Worm (Caenorhabditis elegans): ENCODE measurements around the gene dsb-3.
A peak's percentile ranks its signal among the peaks of the same experiment; 100 is the strongest.

The dsb-3 gene

ce11 chrIV:7757245-7757644 lies 2.2 kb downstream of the dsb-3 start, which contains the start of gene C46A5.4:
Gene C46A5.4 (minus strand): TSS chrIV:7757345.
- TF ChIP-seq fkh-10 (GFP tag; optimal IDR thresholded peaks at IDR 0.05) (no peak), unc-62 (GFP tag; optimal IDR thresholded peaks at IDR 0.05) (no peak), nhr-71 (tag; optimal IDR thresholded peaks at IDR 0.05) (no peak), ztf-4 (tag; optimal IDR thresholded peaks at IDR 0.05) (no peak), nhr-84 (tag; optimal IDR thresholded peaks at IDR 0.05) (no peak)

DNA sequence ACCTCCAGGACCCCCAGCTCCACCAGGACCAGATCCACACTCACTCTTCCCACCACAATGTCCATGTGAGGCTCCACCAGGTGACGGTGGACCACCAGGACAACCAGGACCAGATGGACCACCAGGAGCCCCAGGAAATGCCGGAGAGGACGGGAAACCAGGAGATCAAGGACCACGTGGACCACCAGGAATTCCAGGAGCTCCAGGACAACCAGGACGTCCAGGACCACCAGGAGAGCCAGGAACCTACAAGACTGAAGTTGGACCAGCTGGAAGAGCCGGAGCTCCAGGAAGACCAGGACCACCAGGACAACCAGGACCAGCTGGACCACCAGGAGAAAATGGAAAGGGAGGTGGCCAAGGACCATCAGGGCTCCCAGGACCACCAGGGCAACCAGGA lies 5.3 kb downstream of the dsb-3 start:
- no peak for TF ChIP-seq mef-2 (tag; optimal IDR thresholded peaks at IDR 0.05)

ce11 chrIV:7753108-7753507 lies 6.3 kb downstream of the dsb-3 start, which contains the start of gene col-14:
Gene col-14 (plus strand): TSS chrIV:7753408.
- no peak for TF ChIP-seq ceh-63 (GFP tag; optimal IDR thresholded peaks at IDR 0.05)
- no peak for TF ChIP-seq efl-1 (optimal IDR thresholded peaks at IDR 0.05)
- peak in 1 of 2 experiments; percentile 14 for TF ChIP-seq efl-1 (GFP tag; optimal IDR thresholded peaks at IDR 0.05 in 1 of 2)

- TF ChIP-seq elt-2 (tag; optimal IDR thresholded peaks at IDR 0.05) (peak; percentile 49), dpl-1 (GFP tag; optimal IDR thresholded peaks at IDR 0.05) (no peak), ceh-88 (GFP tag; IDR thresholded peaks at IDR 0.05) (no peak), pqm-1 (tag; optimal IDR thresholded peaks at IDR 0.05) (no peak), irx-1 (tag; optimal IDR thresholded peaks at IDR 0.05) (no peak)
Measured at ce11 chrIV:7747838-7748237, 11.6 kb downstream of the dsb-3 start, which contains the start of gene klo-1. Gene klo-1 (minus strand): TSS chrIV:7748225.

ce11 chrIV:7743539-7743938 lies 15.9 kb downstream of the dsb-3 start, which contains the start of gene npr-35:
Gene npr-35 (plus strand): TSS chrIV:7743839.
- TF ChIP-seq sptf-1 (tag; optimal IDR thresholded peaks at IDR 0.05), result no peak
- no peak for TF ChIP-seq mep-1 (tag; optimal IDR thresholded peaks at IDR 0.05)
- no peak for TF ChIP-seq lir-3 (tag; optimal IDR thresholded peaks at IDR 0.05; ENCODE audit: poor library complexity)
- no peak for TF ChIP-seq ceh-82 (tag; optimal IDR thresholded peaks at IDR 0.05)
- TF ChIP-seq nhr-84 (tag; optimal IDR thresholded peaks at IDR 0.05), result no peak
- no peak for TF ChIP-seq swsn-7 (tag; optimal IDR thresholded peaks at IDR 0.05)
- TF ChIP-seq hpl-2 (GFP tag; optimal IDR thresholded peaks at IDR 0.05), result no peak
- no peak for TF ChIP-seq lin-13 (GFP tag; optimal IDR thresholded peaks at IDR 0.05)
- no peak for TF ChIP-seq tlp-1 (tag; optimal IDR thresholded peaks at IDR 0.05)
- TF ChIP-seq isw-1 (GFP tag; IDR thresholded peaks at IDR 0.05), result no peak
- no peak for TF ChIP-seq ceh-88 (GFP tag; IDR thresholded peaks at IDR 0.05)
- TF ChIP-seq rnt-1 (tag; optimal IDR thresholded peaks at IDR 0.05), result no peak
- no peak for TF ChIP-seq unc-62 (GFP tag; optimal IDR thresholded peaks at IDR 0.05)
- TF ChIP-seq lin-15B (tag; optimal IDR thresholded peaks at IDR 0.05), result no peak
- TF ChIP-seq unc-130 (tag; optimal IDR thresholded peaks at IDR 0.05), result no peak
- TF ChIP-seq unc-30 (tag; optimal IDR thresholded peaks at IDR 0.05), result no peak
- no peak for TF ChIP-seq aha-1 (tag; optimal IDR thresholded peaks at IDR 0.05)
- TF ChIP-seq snu-23 (GFP tag; optimal IDR thresholded peaks at IDR 0.05), result no peak

DNA sequence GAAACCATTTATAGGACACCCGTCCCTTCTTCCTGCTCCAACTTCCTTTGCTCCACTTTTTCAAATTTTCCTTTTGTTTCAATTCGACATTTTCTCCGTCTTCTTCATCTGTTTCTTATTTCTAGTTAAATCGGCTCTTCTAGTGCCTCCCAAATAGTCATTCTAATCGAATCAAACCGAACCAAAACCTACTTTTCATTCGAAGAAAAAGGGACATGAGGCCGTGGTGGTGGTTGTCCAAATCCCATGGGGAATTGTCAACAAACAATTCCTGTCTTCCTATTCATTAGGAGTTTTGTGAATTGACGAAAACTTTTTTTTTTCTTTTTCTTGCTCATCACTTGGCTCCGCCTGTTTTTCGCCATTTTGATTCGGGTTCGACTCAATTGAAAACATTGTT lies 22.8 kb downstream of the dsb-3 start:
- peak; percentile 66 for TF ChIP-seq lin-14 (GFP tag; optimal IDR thresholded peaks at IDR 0.05)
- TF ChIP-seq unc-86 (tag; optimal IDR thresholded peaks at IDR 0.05), result no peak
- peak; percentile 39 for TF ChIP-seq tbx-2 (tag; optimal IDR thresholded peaks at IDR 0.05)
- no peak for TF ChIP-seq elt-3 (tag; optimal IDR thresholded peaks at IDR 0.05)
- no peak for TF ChIP-seq unc-30 (tag; optimal IDR thresholded peaks at IDR 0.05)
- no peak for TF ChIP-seq dsc-1 (tag; optimal IDR thresholded peaks at IDR 0.05)
- no peak for TF ChIP-seq unc-98 (GFP tag; IDR thresholded peaks at IDR 0.05)
- TF ChIP-seq nhr-20 (tag; optimal IDR thresholded peaks at IDR 0.05), result no peak
- no peak for TF ChIP-seq hlh-4 (tag; optimal IDR thresholded peaks at IDR 0.05)
- no peak for TF ChIP-seq pqm-1 (tag; optimal IDR thresholded peaks at IDR 0.05)
- TF ChIP-seq dpl-1 (GFP tag; optimal IDR thresholded peaks at IDR 0.05), result no peak
- no peak for TF ChIP-seq ztf-11 (tag; optimal IDR thresholded peaks at IDR 0.05)
- TF ChIP-seq sup-37 (GFP tag; optimal IDR thresholded peaks at IDR 0.05), result no peak
- no peak for TF ChIP-seq fos-1 (tag; optimal IDR thresholded peaks at IDR 0.05)
- TF ChIP-seq mef-2 (tag; optimal IDR thresholded peaks at IDR 0.05), result no peak
- no peak for TF ChIP-seq nhr-84 (tag; optimal IDR thresholded peaks at IDR 0.05)

Measured in whole organism, L1 larva.